Worm (Caenorhabditis elegans) whole organism, dauer: ENCODE data around the gene T05H10.4.

Experiments
- unc-62 ChIP-seq: sonication (generic microtip); optimal IDR thresholded peaks from 2 replicates; lab custom pipeline; 2017; ENCODE audit warnings: missing biosample characterization, missing genetic modification reagents, missing genetic modification characterization

T05H10.4 gene

DNA sequence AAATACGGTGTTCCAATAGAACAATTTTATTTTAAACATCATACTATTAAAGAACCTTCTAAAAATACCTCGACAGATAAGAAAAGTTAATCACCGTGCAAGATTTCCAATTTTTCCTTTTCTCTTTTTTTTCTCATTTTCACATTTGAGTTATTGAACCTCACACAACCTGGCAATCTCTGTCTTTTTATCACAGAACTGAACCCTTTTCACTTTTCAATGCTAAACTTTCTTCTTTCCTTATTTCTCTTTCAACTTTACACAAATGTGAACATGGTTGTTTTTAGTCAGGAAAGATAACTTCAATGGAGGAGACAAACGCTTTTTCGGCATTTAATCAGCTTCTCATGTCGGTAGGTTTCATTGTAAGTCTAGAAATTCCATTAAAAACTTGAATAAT is at the start of gene T05H10.4:
Gene T05H10.4, plus strand, starts transcription at position 301 of the 400 bp plus-strand sequence.
- TF ChIP-seq unc-62 (GFP tag; lab: Kevin White, UChicago): no peak

DNA sequence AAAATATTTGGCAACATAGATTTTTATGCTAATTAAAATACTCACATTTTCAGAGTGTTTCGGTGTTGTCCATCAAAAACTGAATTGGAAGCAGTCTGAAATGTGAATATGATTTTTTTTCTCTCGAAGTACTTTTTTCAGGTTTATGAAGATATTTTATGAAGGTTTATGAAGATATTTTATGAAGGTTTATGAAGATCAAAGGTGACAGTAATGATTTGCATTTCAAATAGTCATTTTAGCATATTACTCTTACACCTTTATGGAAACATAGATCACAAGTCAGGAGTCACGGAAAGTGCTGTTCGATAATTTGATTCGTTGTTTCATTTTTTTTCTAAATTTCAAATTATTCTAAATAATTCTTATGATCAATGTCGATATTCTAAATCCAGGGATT is 48.8 kb upstream of the T05H10.4 start, which contains the start of gene pgp-11:
Gene pgp-11, minus strand, starts transcription at position 101 of the 400 bp plus-strand sequence.
- TF ChIP-seq unc-62 (GFP tag; lab: Kevin White, UChicago): no peak

DNA sequence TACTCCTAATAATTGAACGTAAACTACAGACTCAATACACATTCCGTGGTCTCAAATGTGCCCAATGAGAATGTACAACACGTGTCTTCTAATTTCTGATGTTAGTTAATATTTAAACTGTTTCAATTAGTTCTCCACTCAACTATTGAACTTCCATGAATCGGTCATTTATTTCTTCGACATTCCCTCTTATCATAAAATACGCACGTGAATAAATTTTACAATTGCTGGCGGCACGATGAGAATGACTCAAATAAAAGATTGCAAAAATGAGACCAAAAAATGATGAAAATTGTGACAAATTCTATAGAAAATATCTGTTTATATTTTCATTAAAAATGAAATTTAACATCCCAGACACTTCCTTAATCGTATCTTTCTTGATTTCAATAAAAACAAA is 48.2 kb upstream of the T05H10.4 start:
- no peak for TF ChIP-seq unc-62 (GFP tag; lab: Kevin White, UChicago)

DNA sequence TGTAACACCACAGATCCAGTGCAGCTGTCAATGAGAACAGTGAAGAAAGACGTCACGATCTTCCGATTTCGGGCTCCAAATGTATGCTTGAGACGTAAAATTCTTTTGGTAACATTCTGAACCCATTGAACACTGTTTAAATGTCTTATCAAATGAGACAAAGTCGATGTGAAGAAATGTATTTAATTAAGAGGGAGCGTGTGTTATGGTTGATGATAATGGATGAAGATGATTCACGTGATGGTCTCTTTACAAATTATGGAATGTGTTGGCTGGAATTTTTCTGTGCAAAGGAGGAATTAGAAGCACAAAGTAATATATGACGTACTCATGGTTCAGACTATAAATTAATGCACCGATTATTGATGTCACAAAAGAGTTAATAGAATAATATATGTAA is 46.0 kb upstream of the T05H10.4 start:
- no peak for TF ChIP-seq unc-62 (GFP tag; lab: Kevin White, UChicago)

DNA sequence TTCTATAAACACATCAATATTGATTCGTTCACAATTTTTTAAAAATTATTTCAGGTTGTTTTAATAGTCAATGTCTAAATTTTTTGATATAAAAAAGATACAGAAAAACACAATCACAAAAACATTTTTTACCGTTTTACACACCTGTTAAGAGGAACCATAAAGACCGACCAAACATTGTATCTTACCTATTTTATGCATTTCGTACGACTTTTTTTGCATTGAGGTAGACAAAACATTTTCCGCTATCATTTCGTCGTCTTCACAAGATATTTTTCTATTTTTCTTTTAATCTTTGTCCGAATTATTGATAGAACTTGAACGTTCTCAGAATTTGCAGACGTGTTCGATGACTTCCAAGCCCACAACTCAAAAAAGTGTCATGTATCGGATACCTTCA is 44.6 kb upstream of the T05H10.4 start, which contains the start of gene glna-2:
Gene glna-2, plus strand, starts transcription at position 301 of the 400 bp plus-strand sequence.
- TF ChIP-seq unc-62 (GFP tag; lab: Kevin White, UChicago): no peak

DNA sequence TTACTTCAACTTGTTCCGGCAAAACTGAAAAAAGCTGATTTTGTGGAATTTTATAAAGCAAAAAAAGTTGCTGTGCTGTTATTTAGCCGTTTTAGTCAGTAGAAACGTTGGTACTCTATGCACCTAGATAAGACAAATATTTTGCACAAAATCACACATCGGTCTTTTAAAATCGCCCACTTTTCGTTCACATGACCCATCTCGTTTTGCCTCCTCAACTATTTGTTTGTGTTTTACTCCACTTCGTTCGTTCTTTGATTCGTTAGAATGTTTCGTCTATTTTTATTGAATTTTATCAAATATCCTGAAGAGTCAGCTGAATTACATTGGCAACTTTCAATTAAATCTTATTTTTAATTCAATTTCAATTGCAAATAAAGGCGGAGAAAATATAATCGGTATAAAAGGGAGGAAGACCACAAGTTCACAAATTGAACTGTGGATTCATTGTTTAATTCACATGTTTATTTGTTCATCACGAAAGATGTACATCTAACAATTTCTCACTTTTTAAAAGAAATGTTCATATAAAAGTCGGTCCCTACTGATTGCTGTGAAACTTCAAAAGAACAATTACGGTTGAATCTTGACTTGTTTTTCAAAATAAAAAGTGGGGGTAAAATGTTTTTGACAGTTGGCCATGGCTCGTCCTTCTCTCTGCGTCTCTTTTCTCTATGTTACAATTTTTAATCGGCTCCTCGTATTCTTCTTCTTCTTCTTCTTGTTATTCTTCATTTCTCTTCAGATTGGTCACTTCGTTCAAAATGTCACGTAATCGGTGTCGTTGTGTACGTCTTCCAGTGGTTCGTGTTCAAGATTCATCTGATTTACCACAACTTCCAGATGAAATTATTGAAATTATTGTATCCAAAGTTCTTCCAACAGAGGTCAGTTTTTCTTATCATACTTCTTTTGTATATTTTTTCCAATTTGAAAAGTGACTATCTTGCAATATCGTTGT is 40.6 kb upstream of the T05H10.4 start, which contains the start of gene DH11.2:
Gene DH11.2, plus strand, starts transcription at position 746 of the 961 bp plus-strand sequence.
- no peak for TF ChIP-seq unc-62 (GFP tag; lab: Kevin White, UChicago)

DNA sequence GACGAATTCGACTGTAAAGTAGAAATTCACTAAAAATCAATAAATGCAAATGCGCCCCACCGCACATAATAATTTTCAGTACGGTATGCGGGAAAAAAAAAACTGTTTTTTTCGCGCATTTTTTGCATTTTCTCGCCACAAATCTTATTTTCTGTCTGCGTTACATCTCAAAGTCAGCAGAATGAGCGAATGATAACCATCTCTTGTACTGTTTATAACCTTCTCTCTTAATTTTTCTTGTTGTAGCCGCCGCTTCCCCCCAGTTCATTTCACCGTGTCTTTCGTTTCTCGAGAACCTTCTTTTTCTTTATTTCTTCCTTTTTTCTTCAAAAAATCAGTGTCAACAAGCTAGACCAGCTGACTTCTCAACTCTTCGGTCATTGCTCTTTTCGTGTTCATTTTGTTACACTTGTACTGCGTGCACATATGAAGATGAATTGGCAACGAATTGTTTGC is 37.4 kb upstream of the T05H10.4 start:
- TF ChIP-seq unc-62 (GFP tag; lab: Kevin White, UChicago): no peak

DNA sequence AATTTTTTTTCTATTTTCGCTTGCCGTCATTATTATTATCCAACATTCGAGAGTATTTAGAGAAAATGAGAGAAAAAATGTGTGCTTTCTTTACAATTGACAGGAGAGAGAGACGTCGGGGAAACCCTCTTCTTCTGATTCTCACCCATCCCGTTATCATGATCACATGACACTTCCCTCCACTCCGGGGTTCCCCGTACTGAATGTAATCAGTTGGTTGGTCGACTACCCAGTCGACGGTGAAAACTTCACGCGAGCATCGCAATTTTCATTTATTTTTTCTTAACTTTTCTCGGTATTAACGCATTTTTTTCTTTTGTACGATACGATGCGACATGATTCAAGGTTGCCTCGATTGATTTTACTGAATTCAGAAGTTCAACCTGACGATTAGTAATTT is 36.8 kb upstream of the T05H10.4 start:
- no peak for TF ChIP-seq unc-62 (GFP tag; lab: Kevin White, UChicago)

DNA sequence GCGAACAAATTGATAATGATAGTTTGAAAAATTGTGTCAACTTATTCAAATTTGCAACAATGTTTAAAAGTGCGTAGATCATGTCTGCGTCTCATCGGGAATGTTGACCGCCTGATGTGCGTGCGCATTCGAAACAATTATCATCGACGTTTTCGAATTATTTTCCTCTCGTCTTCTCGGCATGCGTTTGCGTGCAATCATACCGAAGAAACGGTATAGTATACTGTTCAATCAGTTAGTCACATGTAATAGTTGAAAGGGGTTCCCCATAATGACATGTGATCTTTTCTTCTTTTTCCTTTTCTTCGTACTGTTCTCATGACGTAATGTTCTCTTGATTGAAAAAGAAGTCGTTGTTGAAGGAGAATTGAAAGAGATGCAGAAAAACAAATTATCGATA is 36.2 kb upstream of the T05H10.4 start:
- no peak for TF ChIP-seq unc-62 (GFP tag; lab: Kevin White, UChicago)

DNA sequence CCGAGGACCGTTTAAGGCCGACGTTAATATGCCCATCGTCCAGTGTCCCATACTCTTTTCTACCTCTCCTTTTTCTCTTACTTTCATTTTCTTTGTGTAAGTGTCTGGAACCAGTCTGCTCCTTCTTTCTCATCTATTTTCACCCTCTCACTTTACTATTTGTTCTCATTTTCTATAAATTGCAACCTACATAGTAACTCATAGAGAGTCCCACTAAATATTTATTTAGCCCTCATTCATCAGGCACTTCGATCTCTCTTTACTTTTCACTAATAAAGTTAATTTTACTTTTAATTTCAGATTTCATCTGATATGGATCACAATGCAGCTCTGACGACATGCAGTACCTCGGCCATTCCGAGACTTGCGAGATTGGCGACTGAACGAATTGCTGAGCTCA is 35.6 kb upstream of the T05H10.4 start, which contains the start of gene zyg-11:
Gene zyg-11, plus strand, starts transcription at position 301 of the 400 bp plus-strand sequence.
- no peak for TF ChIP-seq unc-62 (GFP tag; lab: Kevin White, UChicago)

DNA sequence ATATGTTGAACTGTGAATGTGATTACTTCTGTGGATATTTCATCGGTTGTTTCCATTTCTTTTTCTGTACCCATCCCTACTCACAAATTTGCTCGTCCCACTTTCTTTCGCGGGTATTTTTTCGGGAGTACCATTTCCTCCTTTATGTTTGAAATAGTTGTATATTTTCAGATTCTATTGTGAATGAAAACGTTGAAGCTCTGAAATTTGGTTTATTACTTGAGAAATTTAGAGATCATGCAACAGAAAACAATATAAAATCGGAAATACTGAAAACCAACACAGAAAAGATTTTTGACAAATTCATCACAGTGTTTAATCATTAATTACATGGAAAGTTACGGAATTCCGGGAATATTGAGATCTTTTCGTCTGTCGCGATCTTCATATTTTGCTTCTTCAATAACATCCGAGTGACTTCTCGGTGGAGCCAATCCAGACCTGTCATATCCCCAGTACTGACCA is 32.3 kb upstream of the T05H10.4 start:
- TF ChIP-seq unc-62 (GFP tag; lab: Kevin White, UChicago): no peak

DNA sequence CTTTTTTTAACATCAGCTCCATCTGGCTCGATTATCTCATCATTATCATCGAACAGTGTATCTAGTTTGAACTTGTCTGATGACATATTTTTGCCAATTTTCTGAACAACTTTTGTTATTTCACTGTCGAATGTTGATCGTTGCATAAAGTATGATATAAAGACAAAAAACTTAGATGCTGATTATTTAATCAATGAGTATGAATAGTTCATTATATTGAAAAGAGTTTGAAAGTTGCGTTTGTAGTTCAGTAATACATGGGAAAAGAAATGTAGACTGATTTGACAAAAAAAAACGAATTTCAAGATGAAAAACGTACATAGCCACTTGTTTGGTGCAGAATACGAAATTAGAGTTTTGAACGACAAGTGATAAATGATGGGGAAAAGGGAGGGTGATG is 30.5 kb upstream of the T05H10.4 start, which contains the start of gene hda-2:
Gene hda-2, minus strand, starts transcription at position 101 of the 400 bp plus-strand sequence.
- TF ChIP-seq unc-62 (GFP tag; lab: Kevin White, UChicago): no peak

DNA sequence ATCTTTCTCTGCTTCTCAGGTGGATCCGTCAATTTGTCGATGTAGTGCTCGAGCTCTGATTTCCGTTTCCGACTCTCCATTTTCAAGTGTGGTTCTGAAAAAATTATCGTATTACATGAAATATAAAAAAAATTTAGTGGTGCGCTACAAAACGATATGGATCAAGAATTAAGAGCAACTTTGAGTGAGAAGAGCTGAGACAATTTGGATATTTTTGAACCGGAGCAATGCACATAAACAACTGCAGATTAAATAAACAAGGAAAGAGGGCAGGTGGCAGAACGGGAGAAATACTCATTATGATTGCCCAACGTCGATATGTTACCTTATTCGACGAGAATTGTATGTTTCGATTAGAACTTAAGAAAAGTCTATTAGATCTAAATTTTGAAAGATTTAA is 25.3 kb upstream of the T05H10.4 start, which contains the start of gene swsn-7:
Gene swsn-7, minus strand, starts transcription at position 101 of the 400 bp plus-strand sequence.
- TF ChIP-seq unc-62 (GFP tag; lab: Kevin White, UChicago): no peak

DNA sequence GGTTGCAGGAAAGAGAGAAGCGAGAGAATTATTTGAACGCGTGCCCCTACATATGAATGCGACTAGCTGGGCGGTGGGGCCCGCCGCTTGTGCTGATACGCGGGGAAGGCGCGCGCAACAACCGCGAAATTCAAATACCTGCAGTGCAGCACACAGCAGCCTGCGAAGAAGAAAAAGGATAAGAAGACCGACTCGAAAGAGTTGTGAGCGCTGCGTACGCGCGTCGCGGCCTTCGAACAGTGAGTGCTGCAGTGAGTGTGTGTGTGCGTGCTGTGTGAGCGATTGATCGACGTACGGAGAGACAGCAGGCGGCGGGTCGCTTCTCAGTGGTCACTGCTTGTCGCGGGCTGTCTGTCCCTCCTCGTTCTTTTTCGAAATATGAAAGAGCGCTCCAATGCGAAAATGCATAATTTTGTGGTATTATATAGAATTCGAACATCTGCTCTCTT is 24.7 kb upstream of the T05H10.4 start:
- TF ChIP-seq unc-62 (GFP tag; lab: Kevin White, UChicago): no peak

DNA sequence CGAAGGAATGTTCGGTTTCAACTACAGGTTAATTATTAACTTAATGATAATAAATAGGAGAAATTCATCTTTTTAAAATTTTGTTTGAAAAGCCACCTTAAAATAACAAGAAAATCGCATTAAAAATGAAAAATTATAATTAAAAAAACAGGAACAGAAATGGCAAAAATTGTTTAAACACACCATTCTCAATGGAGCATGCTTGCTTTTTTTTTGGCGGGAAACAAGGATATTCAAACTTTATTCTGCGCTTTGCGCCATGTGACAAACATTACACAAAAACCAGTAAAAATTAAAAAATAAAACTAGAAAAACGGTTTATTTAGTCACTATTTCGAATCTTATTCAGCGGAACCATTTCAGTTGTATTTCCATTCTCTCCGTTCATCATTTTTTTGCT is 24.2 kb upstream of the T05H10.4 start:
- TF ChIP-seq unc-62 (GFP tag; lab: Kevin White, UChicago): no peak

DNA sequence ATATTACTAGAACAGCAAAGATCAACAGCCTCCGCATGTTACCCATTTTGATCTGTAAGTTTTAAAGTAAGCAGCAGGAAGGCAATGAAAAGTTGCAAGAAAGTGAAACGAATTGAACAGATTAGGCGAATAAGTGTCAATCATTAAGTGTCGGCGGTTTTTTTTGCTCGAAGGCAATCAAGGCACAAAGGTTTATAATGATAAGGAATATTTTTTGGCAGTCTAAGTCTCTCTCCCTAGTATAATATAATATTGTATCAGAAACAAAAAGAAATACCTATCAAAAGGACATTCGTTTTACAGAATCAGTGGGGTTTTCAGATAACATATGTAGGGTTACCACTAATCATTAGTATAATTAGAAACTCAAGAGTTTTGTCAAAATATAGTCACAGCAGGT is 20.3 kb upstream of the T05H10.4 start, which contains the start of gene nrf-6:
Gene nrf-6, minus strand, starts transcription at position 52 of the 400 bp plus-strand sequence.
- no peak for TF ChIP-seq unc-62 (GFP tag; lab: Kevin White, UChicago)
